Worm (Caenorhabditis elegans): ENCODE measurements around the gene C06E7.88.

Gene C06E7.88

ce11 chrIV:5891265-5891664, 24.2 kb upstream of the C06E7.88 start, which contains the start of gene H04M03.3:
TSS of gene H04M03.3 (plus strand) at chrIV:5891565.
- TF ChIP-seq lin-11 (tag; optimal IDR thresholded peaks at IDR 0.05): no peak
- no peak for TF ChIP-seq ref-2 (tag; optimal IDR thresholded peaks at IDR 0.05)
- no peak for TF ChIP-seq unc-55 (GFP tag; optimal IDR thresholded peaks at IDR 0.05)
- no peak for TF ChIP-seq pqm-1 (tag; optimal IDR thresholded peaks at IDR 0.05)
- no peak for TF ChIP-seq nfya-1 (tag; optimal IDR thresholded peaks at IDR 0.05)
- TF ChIP-seq fax-1 (tag; optimal IDR thresholded peaks at IDR 0.05): no peak
- TF ChIP-seq sox-2 (GFP tag; IDR thresholded peaks at IDR 0.05): no peak
- no peak for TF ChIP-seq madf-2 (tag; optimal IDR thresholded peaks at IDR 0.05)
- no peak for TF ChIP-seq ama-1 (optimal IDR thresholded peaks at IDR 0.05)
- no peak for TF ChIP-seq hlh-6 (tag; optimal IDR thresholded peaks at IDR 0.05)
- no peak for TF ChIP-seq hlh-8 (tag; optimal IDR thresholded peaks at IDR 0.05)
- TF ChIP-seq pha-4 (tag; optimal IDR thresholded peaks at IDR 0.05): no peak
- TF ChIP-seq unc-42 (tag; optimal IDR thresholded peaks at IDR 0.05): no peak
- no peak for TF ChIP-seq ceh-9 (tag; optimal IDR thresholded peaks at IDR 0.05)
- no peak for TF ChIP-seq ceh-24 (tag; optimal IDR thresholded peaks at IDR 0.05)

ce11 chrIV:5886605-5887004, 19.5 kb upstream of the C06E7.88 start:
- TF ChIP-seq hlh-13 (GFP tag; optimal IDR thresholded peaks at IDR 0.05): no peak
- no peak for TF ChIP-seq odd-2 (tag; optimal IDR thresholded peaks at IDR 0.05)
- no peak for TF ChIP-seq T23F11.4 (GFP tag; optimal IDR thresholded peaks at IDR 0.05)
- no peak for TF ChIP-seq fkh-6 (tag; optimal IDR thresholded peaks at IDR 0.05)
- TF ChIP-seq F13H6.1 (tag; optimal IDR thresholded peaks at IDR 0.05): no peak
- no peak for TF ChIP-seq ceh-31 (tag; optimal IDR thresholded peaks at IDR 0.05)
- no peak for TF ChIP-seq pros-1 (tag; optimal IDR thresholded peaks at IDR 0.05)
- no peak for TF ChIP-seq pax-1 (tag; optimal IDR thresholded peaks at IDR 0.05)
- no peak for TF ChIP-seq C38D4.7 (GFP tag; optimal IDR thresholded peaks at IDR 0.05)
- TF ChIP-seq pat-9 (tag; optimal IDR thresholded peaks at IDR 0.05): no peak
- no peak for TF ChIP-seq pag-3 (tag; optimal IDR thresholded peaks at IDR 0.05; ENCODE audit: borderline replicate concordance)
- TF ChIP-seq ztf-16 (tag; optimal IDR thresholded peaks at IDR 0.05): no peak
- no peak for TF ChIP-seq lin-11 (tag; optimal IDR thresholded peaks at IDR 0.05)
- TF ChIP-seq npax-4 (tag; optimal IDR thresholded peaks at IDR 0.05): no peak
- TF ChIP-seq ceh-48 (tag; optimal IDR thresholded peaks at IDR 0.05): no peak
- TF ChIP-seq pha-2 (tag; optimal IDR thresholded peaks at IDR 0.05): no peak
- TF ChIP-seq C08G9.2 (tag; optimal IDR thresholded peaks at IDR 0.05): no peak
- TF ChIP-seq tbx-7 (tag; optimal IDR thresholded peaks at IDR 0.05): no peak

- no peak for TF ChIP-seq nhr-11 (tag; optimal IDR thresholded peaks at IDR 0.05)
- TF ChIP-seq gmeb-2 (tag; optimal IDR thresholded peaks at IDR 0.05): no peak
- TF ChIP-seq K02D7.2 (tag; optimal IDR thresholded peaks at IDR 0.05): no peak
- no peak for TF ChIP-seq ama-1 (optimal IDR thresholded peaks at IDR 0.05)
- no peak for TF ChIP-seq dmd-4 (tag; optimal IDR thresholded peaks at IDR 0.05; ENCODE audit: borderline replicate concordance)
- TF ChIP-seq npax-4 (tag; optimal IDR thresholded peaks at IDR 0.05): no peak
- TF ChIP-seq ceh-24 (tag; optimal IDR thresholded peaks at IDR 0.05): no peak
- no peak for TF ChIP-seq C38D4.7 (GFP tag; optimal IDR thresholded peaks at IDR 0.05)
- TF ChIP-seq ref-2 (tag; optimal IDR thresholded peaks at IDR 0.05): no peak
Observed at ce11 chrIV:5885180-5885887, 18.2 kb upstream of the C06E7.88 start, which contains the start of gene glf-1. TSS of gene glf-1 (plus strand) at chrIV:5885835.

ce11 chrIV:5884500-5884899, 17.4 kb upstream of the C06E7.88 start, which contains the start of gene H04M03.11:
TSS of gene H04M03.11 (minus strand) at chrIV:5884600.
- no peak for TF ChIP-seq odd-2 (tag; optimal IDR thresholded peaks at IDR 0.05)
- no peak for TF ChIP-seq ceh-19 (GFP tag; optimal IDR thresholded peaks at IDR 0.05)
- TF ChIP-seq ceh-24 (tag; optimal IDR thresholded peaks at IDR 0.05): no peak
- TF ChIP-seq ceh-48 (tag; optimal IDR thresholded peaks at IDR 0.05): no peak
- no peak for TF ChIP-seq K09A11.1 (tag; optimal IDR thresholded peaks at IDR 0.05; ENCODE audit: insufficient read depth)
- TF ChIP-seq ceh-31 (tag; optimal IDR thresholded peaks at IDR 0.05): no peak
- no peak for TF ChIP-seq ceh-6 (GFP tag; optimal IDR thresholded peaks at IDR 0.05)
- TF ChIP-seq ref-2 (tag; optimal IDR thresholded peaks at IDR 0.05): no peak
- no peak for TF ChIP-seq ceh-18 (tag; optimal IDR thresholded peaks at IDR 0.05)
- no peak for TF ChIP-seq ztf-16 (tag; optimal IDR thresholded peaks at IDR 0.05)
- TF ChIP-seq sox-2 (GFP tag; IDR thresholded peaks at IDR 0.05): no peak
- TF ChIP-seq unc-86 (tag; optimal IDR thresholded peaks at IDR 0.05): no peak
- no peak for TF ChIP-seq unc-3 (GFP tag; conservative IDR thresholded peaks at IDR 0.05)
- TF ChIP-seq unc-3 (tag; optimal IDR thresholded peaks at IDR 0.05): no peak
- no peak for TF ChIP-seq ama-1 (optimal IDR thresholded peaks at IDR 0.05)
- TF ChIP-seq che-1 (tag; optimal IDR thresholded peaks at IDR 0.05): no peak
- TF ChIP-seq unc-55 (GFP tag; optimal IDR thresholded peaks at IDR 0.05): no peak
- TF ChIP-seq ceh-30 (tag; optimal IDR thresholded peaks at IDR 0.05): no peak
- TF ChIP-seq elt-4 (tag; optimal IDR thresholded peaks at IDR 0.05): no peak
